Worm (Caenorhabditis elegans) whole organism, L1 larva: ENCODE measurements around the gene lsm-5.
A peak's percentile ranks its signal among the peaks of the same experiment; 100 is the strongest.

ENCODE experiments used
- C04F5.9 ChIP-seq: sonication (generic microtip); optimal IDR thresholded peaks from 2 replicates; lab custom pipeline; 2016; ENCODE audit warnings: missing genetic modification characterization, missing compliant biosample characterization
- C16A3.4 ChIP-seq: fragments of 150-350 bp; optimal IDR thresholded peaks from 2 replicates; lab custom pipeline; 2014; ENCODE audit warnings: missing biosample characterization, missing genetic modification characterization
- F16B12.6 ChIP-seq: fragments of 150-350 bp; optimal IDR thresholded peaks from 2 replicates; lab custom pipeline; 2014; ENCODE audit warnings: missing biosample characterization, missing genetic modification characterization
- aha-1 ChIP-seq: fragments of 150-350 bp; optimal IDR thresholded peaks from 2 replicates; lab custom pipeline; 2014; ENCODE audit warnings: missing biosample characterization, missing genetic modification characterization
- alr-1 ChIP-seq: fragments of 200-800 bp; sonication (Bioruptor generic); optimal IDR thresholded peaks from 2 replicates; lab custom pipeline; 2018; ENCODE audit warnings: borderline replicate concordance, mild to moderate bottlenecking, missing genetic modification characterization, missing compliant biosample characterization
- aly-2 ChIP-seq: fragments of 150-350 bp; optimal IDR thresholded peaks from 2 replicates; lab custom pipeline; 2014; ENCODE audit warnings: missing biosample characterization, missing genetic modification characterization
- ama-1 ChIP-seq: fragments of 150-350 bp; optimal IDR thresholded peaks from 2 replicates; lab custom pipeline; 2014
- ceh-63 ChIP-seq: fragments of 200-800 bp; sonication (Bioruptor generic); optimal IDR thresholded peaks from 2 replicates; lab custom pipeline; 2018; ENCODE audit warnings: mild to moderate bottlenecking, missing genetic modification characterization, missing compliant biosample characterization
- ceh-8 ChIP-seq: fragments of 200-800 bp; sonication (Bioruptor generic); optimal IDR thresholded peaks from 2 replicates; lab custom pipeline; 2018; ENCODE audit warnings: mild to moderate bottlenecking, missing genetic modification characterization, moderate library complexity, missing compliant biosample characterization
- ceh-82 ChIP-seq, 3 experiments: fragments of 150-350 bp in 1 of 3; sonication (generic microtip) in 2 of 3; optimal IDR thresholded peaks; 2 replicates each; lab custom pipeline; 2014 to 2017; ENCODE audit warnings: missing biosample characterization in 3 of 3, missing genetic modification characterization in 3 of 3
- ceh-88 ChIP-seq: fragments of 200-800 bp; sonication (Bioruptor generic); IDR thresholded peaks from 2 replicates; pipeline ENCODE4 v1.3.6; 2022; ENCODE audit warnings: missing genetic modification characterization, missing compliant biosample characterization
- ceh-90 ChIP-seq: sonication (generic microtip); optimal IDR thresholded peaks from 2 replicates; lab custom pipeline; 2016; ENCODE audit warnings: missing genetic modification characterization, missing compliant biosample characterization
- dsc-1 ChIP-seq: sonication (generic microtip); optimal IDR thresholded peaks from 2 replicates; lab custom pipeline; 2016; ENCODE audit warnings: mild to moderate bottlenecking, missing genetic modification characterization, missing compliant biosample characterization
- efl-1 ChIP-seq, 4 experiments: fragments of 150-350 bp; optimal IDR thresholded peaks in 3 of 4; peaks in 1 of 4; 1 replicate in 1 of 4; 2 replicates in 3 of 4; lab custom pipeline; 2014; ENCODE audit warnings: missing biosample characterization in 2 of 4, missing genetic modification characterization in 2 of 4, missing genetic modification reagents in 2 of 4
- egl-13 ChIP-seq: sonication (generic microtip); optimal IDR thresholded peaks from 2 replicates; lab custom pipeline; 2016; ENCODE audit warnings: missing genotype, missing genetic modification reagents, missing genetic modification characterization, missing compliant biosample characterization
- ets-5 ChIP-seq: fragments of 200-800 bp; sonication (Bioruptor generic); IDR thresholded peaks from 2 replicates; pipeline ENCODE4 v1.3.6; 2022; ENCODE audit warnings: missing genetic modification characterization, missing compliant biosample characterization
- fkh-10 ChIP-seq: sonication (generic microtip); optimal IDR thresholded peaks from 2 replicates; lab custom pipeline; 2017; ENCODE audit warnings: missing biosample characterization, missing genetic modification reagents, missing genetic modification characterization
- fos-1 ChIP-seq: fragments of 150-350 bp; optimal IDR thresholded peaks from 2 replicates; lab custom pipeline; 2014; ENCODE audit warnings: missing biosample characterization, missing genetic modification characterization
- hlh-4 ChIP-seq: sonication (generic microtip); optimal IDR thresholded peaks from 2 replicates; lab custom pipeline; 2016; ENCODE audit warnings: mild to moderate bottlenecking, missing genetic modification characterization, missing compliant biosample characterization
- hpl-2 ChIP-seq: fragments of 150-350 bp; optimal IDR thresholded peaks from 2 replicates; lab custom pipeline; 2014; ENCODE audit warnings: missing biosample characterization, missing genetic modification reagents, missing genetic modification characterization
- irx-1 ChIP-seq: sonication (generic microtip); optimal IDR thresholded peaks from 2 replicates; lab custom pipeline; 2016; ENCODE audit warnings: missing genetic modification characterization, missing compliant biosample characterization
- jun-1 ChIP-seq: fragments of 150-350 bp; optimal IDR thresholded peaks from 2 replicates; lab custom pipeline; 2014; ENCODE audit warnings: missing biosample characterization, missing genetic modification reagents, missing genetic modification characterization
- lin-13 ChIP-seq: fragments of 150-350 bp; optimal IDR thresholded peaks from 2 replicates; lab custom pipeline; 2014; ENCODE audit warnings: missing biosample characterization, missing genetic modification reagents, missing genetic modification characterization
- lin-15B ChIP-seq: fragments of 150-350 bp; sonication (generic microtip); optimal IDR thresholded peaks from 3 replicates; lab custom pipeline; 2014; ENCODE audit warnings: missing biosample characterization, missing genetic modification characterization
- lin-35 ChIP-seq, 2 experiments: fragments of 150-350 bp; optimal IDR thresholded peaks; 2 replicates each; lab custom pipeline; 2014; ENCODE audit warnings: missing biosample characterization in 2 of 2, missing genetic modification characterization in 2 of 2, missing genetic modification reagents in 2 of 2
- lin-39 ChIP-seq: fragments of 150-350 bp; optimal IDR thresholded peaks from 2 replicates; lab custom pipeline; 2014; ENCODE audit warnings: missing biosample characterization, missing genetic modification reagents, missing genetic modification characterization
- lsy-2 ChIP-seq, 2 experiments: fragments of 150-350 bp; optimal IDR thresholded peaks; 2 replicates each; lab custom pipeline; 2014; ENCODE audit warnings: missing biosample characterization in 2 of 2, missing genetic modification characterization in 2 of 2
- mdl-1 ChIP-seq, 2 experiments: fragments of 150-350 bp; optimal IDR thresholded peaks; 2 replicates each; lab custom pipeline; 2014 to 2017; ENCODE audit warnings: missing biosample characterization in 2 of 2, missing genetic modification characterization in 2 of 2, inconsistent platforms in 1 of 2
- mef-2 ChIP-seq: fragments of 150-350 bp; optimal IDR thresholded peaks from 2 replicates; lab custom pipeline; 2014; ENCODE audit warnings: missing biosample characterization, missing genetic modification characterization
- mep-1 ChIP-seq: fragments of 150-350 bp; optimal IDR thresholded peaks from 2 replicates; lab custom pipeline; 2014; ENCODE audit warnings: missing biosample characterization, missing genetic modification characterization
- nhr-12 ChIP-seq: sonication (generic microtip); optimal IDR thresholded peaks from 2 replicates; lab custom pipeline; 2017; ENCODE audit warnings: missing biosample characterization, missing genetic modification characterization
- nhr-19 ChIP-seq: fragments of 200-800 bp; sonication (Bioruptor generic); conservative IDR thresholded peaks from 2 replicates; pipeline ENCODE4 v1.3.6; 2022; ENCODE audit warnings: missing genetic modification characterization, missing compliant biosample characterization
- nhr-20 ChIP-seq: sonication (generic microtip); optimal IDR thresholded peaks from 2 replicates; lab custom pipeline; 2016; ENCODE audit warnings: mild to moderate bottlenecking, missing genetic modification characterization, missing compliant biosample characterization
- nhr-237 ChIP-seq: fragments of 150-350 bp; optimal IDR thresholded peaks from 2 replicates; lab custom pipeline; 2014; ENCODE audit warnings: missing biosample characterization, missing genetic modification characterization
- nhr-71 ChIP-seq: sonication (generic microtip); optimal IDR thresholded peaks from 2 replicates; lab custom pipeline; 2016; ENCODE audit warnings: mild to moderate bottlenecking, missing genetic modification characterization, moderate library complexity, missing compliant biosample characterization
- nhr-76 ChIP-seq: sonication (generic microtip); optimal IDR thresholded peaks from 2 replicates; lab custom pipeline; 2017; ENCODE audit warnings: missing biosample characterization, missing genetic modification characterization
- nhr-77 ChIP-seq: fragments of 150-350 bp; optimal IDR thresholded peaks from 2 replicates; lab custom pipeline; 2014; ENCODE audit warnings: missing biosample characterization, missing genetic modification characterization
- nhr-85 ChIP-seq: sonication (generic microtip); peaks from one replicate; lab custom pipeline; 2016; ENCODE audit warnings: missing genetic modification characterization, inconsistent platforms, missing compliant biosample characterization
- pag-3 ChIP-seq: sonication (generic microtip); optimal IDR thresholded peaks from 2 replicates; lab custom pipeline; 2017; ENCODE audit warnings: missing genetic modification characterization, mild to moderate bottlenecking, missing compliant biosample characterization, antibody characterized with exemption, borderline replicate concordance; ENCODE audit not compliant: insufficient read depth
- pax-3 ChIP-seq: fragments of 200-800 bp; sonication (Bioruptor generic); optimal IDR thresholded peaks from 2 replicates; lab custom pipeline; 2018; ENCODE audit warnings: mild to moderate bottlenecking, missing genetic modification characterization, moderate library complexity, missing compliant biosample characterization
- snpc-4 ChIP-seq: fragments of 150-350 bp; optimal IDR thresholded peaks from 2 replicates; lab custom pipeline; 2014; ENCODE audit warnings: missing biosample characterization, missing genetic modification characterization
- sptf-1 ChIP-seq: fragments of 150-350 bp; optimal IDR thresholded peaks from 2 replicates; lab custom pipeline; 2014; ENCODE audit warnings: missing biosample characterization, missing genetic modification characterization
- sup-37 ChIP-seq: fragments of 200-800 bp; sonication (Bioruptor generic); optimal IDR thresholded peaks from 2 replicates; lab custom pipeline; 2018; ENCODE audit warnings: mild to moderate bottlenecking, missing genetic modification characterization, missing compliant biosample characterization
- swsn-7 ChIP-seq: sonication (generic microtip); optimal IDR thresholded peaks from 2 replicates; lab custom pipeline; 2016; ENCODE audit warnings: missing genetic modification characterization, missing compliant biosample characterization
- tbx-2 ChIP-seq: sonication (generic microtip); optimal IDR thresholded peaks from 2 replicates; lab custom pipeline; 2016; ENCODE audit warnings: missing genetic modification characterization, missing compliant biosample characterization
- tlp-1 ChIP-seq: fragments of 150-350 bp; optimal IDR thresholded peaks from 2 replicates; lab custom pipeline; 2014; ENCODE audit warnings: missing biosample characterization, missing genetic modification characterization
- unc-130 ChIP-seq: fragments of 150-350 bp; optimal IDR thresholded peaks from 2 replicates; lab custom pipeline; 2017; ENCODE audit warnings: missing biosample characterization, missing genetic modification characterization, inconsistent platforms
- unc-30 ChIP-seq: sonication (generic microtip); optimal IDR thresholded peaks from 2 replicates; lab custom pipeline; 2017; ENCODE audit warnings: missing biosample characterization, missing genetic modification characterization
- unc-62 ChIP-seq: fragments of 150-350 bp; optimal IDR thresholded peaks from 2 replicates; lab custom pipeline; 2014; ENCODE audit warnings: missing biosample characterization, missing genetic modification reagents, missing genetic modification characterization
- unc-86 ChIP-seq: sonication (generic microtip); optimal IDR thresholded peaks from 2 replicates; lab custom pipeline; 2016; ENCODE audit warnings: missing genetic modification characterization, missing compliant biosample characterization
- unc-98 ChIP-seq: fragments of 200-800 bp; sonication (Bioruptor generic); IDR thresholded peaks from 2 replicates; pipeline ENCODE4 v1.3.6; 2022; ENCODE audit warnings: missing genetic modification characterization, missing compliant biosample characterization
- xbp-1 ChIP-seq: sonication (generic microtip); optimal IDR thresholded peaks from 2 replicates; lab custom pipeline; 2016; ENCODE audit warnings: missing genetic modification characterization, missing compliant biosample characterization
- zip-4 ChIP-seq: fragments of 200-800 bp; sonication (Bioruptor generic); optimal IDR thresholded peaks from 2 replicates; lab custom pipeline; 2018; ENCODE audit warnings: mild to moderate bottlenecking, missing genetic modification characterization, moderate library complexity, missing compliant biosample characterization

lsm-5 gene

ce11 chrV:15569702-15570430 lies at the start of gene lsm-5:
Gene lsm-5, plus strand, starts transcription at chrV:15570380.
- peak; percentile 34 for TF ChIP-seq lin-15B (tag; lab: Kevin White, UChicago)
- TF ChIP-seq xbp-1 (tag; lab: Kevin White, UChicago) = peak; percentile 48
- TF ChIP-seq pag-3 (tag; lab: Kevin White, UChicago) = no peak
- no peak for TF ChIP-seq ceh-63 (GFP tag; lab: Kevin White, UChicago)
- TF ChIP-seq ceh-88 (GFP tag; lab: Robert Waterston, UW) = no peak
- TF ChIP-seq F16B12.6 (tag; lab: Kevin White, UChicago) = peak; percentile 19
- TF ChIP-seq ceh-90 (tag; lab: Kevin White, UChicago) = no peak
- TF ChIP-seq unc-130 (tag; lab: Kevin White, UChicago) = peak; percentile 50
- TF ChIP-seq jun-1 (tag; lab: Kevin White, UChicago) = no peak
- TF ChIP-seq nhr-19 = peak; percentile 64
- TF ChIP-seq ceh-8 = no peak
- TF ChIP-seq egl-13 (tag; lab: Kevin White, UChicago) = no peak
- TF ChIP-seq lin-39 = no peak
- peak; percentile 65 to 82 for TF ChIP-seq lsy-2 (tag; optimal IDR thresholded peaks at IDR 0.05; lab: Kevin White, UChicago)
- no peak for TF ChIP-seq nhr-85 (tag; lab: Kevin White, UChicago)
- peak; percentile 52 for TF ChIP-seq irx-1 (tag; lab: Kevin White, UChicago)
- peak; percentile 63 for TF ChIP-seq tbx-2 (tag; lab: Kevin White, UChicago)
- TF ChIP-seq nhr-12 = no peak
- peak; percentile 56 for TF ChIP-seq snpc-4 (tag; lab: Kevin White, UChicago)
- TF ChIP-seq dsc-1 = no peak
- TF ChIP-seq mep-1 = peak; percentile 50
- peak; percentile 32 for TF ChIP-seq swsn-7 (tag; lab: Kevin White, UChicago)
- no peak for TF ChIP-seq alr-1
- TF ChIP-seq nhr-71 = peak; percentile 64
- no peak for TF ChIP-seq unc-30 (tag; lab: Kevin White, UChicago)
- TF ChIP-seq nhr-77 = peak; percentile 34
- no peak for TF ChIP-seq mef-2 (tag; lab: Kevin White, UChicago)
- no peak for TF ChIP-seq hlh-4 (tag; lab: Kevin White, UChicago)
- no peak for TF ChIP-seq ets-5 (GFP tag; lab: Robert Waterston, UW)
- TF ChIP-seq ceh-82 (tag; optimal IDR thresholded peaks at IDR 0.05; lab: Kevin White, UChicago) = peak in 2 of 3 experiments; percentile 48 to 56
- peak; percentile 11 for TF ChIP-seq fos-1 (tag; lab: Kevin White, UChicago)
- TF ChIP-seq hpl-2 (GFP tag; lab: Kevin White, UChicago) = no peak
- peak; percentile 4 for TF ChIP-seq sup-37 (GFP tag; lab: Kevin White, UChicago)
- no peak for TF ChIP-seq pax-3 (tag; lab: Kevin White, UChicago)
- TF ChIP-seq nhr-76 (tag; lab: Kevin White, UChicago) = no peak
- TF ChIP-seq lin-13 = peak; percentile 41
- TF ChIP-seq ama-1 = peak; percentile 95
- no peak for TF ChIP-seq aha-1 (tag; lab: Kevin White, UChicago)
- no peak for TF ChIP-seq unc-62 (GFP tag; lab: Kevin White, UChicago)
- no peak for TF ChIP-seq tlp-1 (tag; lab: Kevin White, UChicago)
- TF ChIP-seq unc-86 (tag; lab: Kevin White, UChicago) = peak; percentile 5
- TF ChIP-seq fkh-10 (GFP tag; lab: Kevin White, UChicago) = no peak
- TF ChIP-seq lin-35 (GFP tag; optimal IDR thresholded peaks at IDR 0.05; lab: Kevin White, UChicago) = peak; percentile 95 to 97
- TF ChIP-seq mdl-1 (tag; optimal IDR thresholded peaks at IDR 0.05; lab: Kevin White, UChicago) = peak in 1 of 2 experiments; percentile 26
- TF ChIP-seq sptf-1 (tag; lab: Kevin White, UChicago) = no peak
- TF ChIP-seq efl-1 (optimal IDR thresholded peaks at IDR 0.05; lab: Kevin White, UChicago) = peak; percentile 96 to 97
- TF ChIP-seq efl-1 (GFP tag; optimal IDR thresholded peaks at IDR 0.05 in 1 of 2; lab: Kevin White, UChicago) = peak; percentile 95 to 99
- TF ChIP-seq unc-98 = no peak
- no peak for TF ChIP-seq nhr-237 (tag; lab: Kevin White, UChicago)
- peak; percentile 56 for TF ChIP-seq C16A3.4 (tag; lab: Kevin White, UChicago)
- peak; percentile 43 for TF ChIP-seq nhr-20 (tag; lab: Kevin White, UChicago)
- no peak for TF ChIP-seq C04F5.9
- peak; percentile 93 for TF ChIP-seq aly-2 (tag; lab: Kevin White, UChicago)
- no peak for TF ChIP-seq zip-4
